Fruit fly (Drosophila melanogaster) whole organism: Measurements from ENCODE around the gene Os-C.

ENCODE experiments used
- CG8478 ChIP-seq: fragments of >200 bp; optimal IDR thresholded peaks from 2 replicates; lab custom pipeline; 2018; ENCODE audit warnings: inconsistent platforms
- psq ChIP-seq: fragments of >200 bp; optimal IDR thresholded peaks from 2 replicates; lab custom pipeline; 2017
- usp ChIP-seq: fragments of >200 bp; optimal IDR thresholded peaks from 2 replicates; lab custom pipeline; 2017; ENCODE audit warnings: missing biosample characterization, missing genetic modification characterization, mixed read lengths

DNA sequence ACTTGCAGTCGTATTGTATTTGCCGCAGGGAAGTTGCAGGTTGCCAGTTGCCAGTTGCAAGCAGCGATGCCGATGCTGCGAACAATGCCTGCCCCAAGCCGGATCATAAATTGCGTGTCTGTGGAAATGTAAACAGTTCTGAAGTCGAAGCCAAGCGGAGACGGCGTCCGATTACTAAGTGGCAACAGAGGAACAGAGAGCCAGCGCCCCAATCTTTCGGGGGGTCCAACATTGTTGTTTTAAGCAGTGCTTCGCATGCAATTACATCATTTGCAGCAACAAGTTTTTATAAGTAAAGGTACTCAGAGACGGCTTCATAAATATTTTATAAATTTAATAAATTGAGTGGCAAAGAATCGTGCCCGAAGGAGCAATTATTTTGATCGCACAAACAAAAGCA lies 24.3 kb upstream of the Os-C start:
- TF ChIP-seq usp (GFP tag; lab: Kevin White, UChicago) (no peak), psq (lab: Kevin White, UChicago) (no peak), CG8478 (no peak)
